Worm (Caenorhabditis elegans): ENCODE results near the gene ugt-18.

The ugt-18 gene

ce11 chrV:12819792-12820453, at the start of gene ugt-18, which contains the start of gene ZC443.4:
Gene ugt-18, plus strand, starts transcription at chrV:12820260.
Gene ZC443.4, minus strand, starts transcription at chrV:12819886.
- TF ChIP-seq lim-6 (tag; optimal IDR thresholded peaks at IDR 0.05) (no peak), rnt-1 (tag; optimal IDR thresholded peaks at IDR 0.05) (no peak), che-1 (tag; optimal IDR thresholded peaks at IDR 0.05) (no peak), pag-3 (tag; optimal IDR thresholded peaks at IDR 0.05; ENCODE audit: borderline replicate concordance) (no peak), ceh-14 (tag; optimal IDR thresholded peaks at IDR 0.05) (no peak), ref-2 (tag; optimal IDR thresholded peaks at IDR 0.05) (no peak), elt-2 (tag; optimal IDR thresholded peaks at IDR 0.05) (no peak)

ce11 chrV:12773222-12773621, 46.8 kb upstream of the ugt-18 start, which contains the start of gene ZC455.1:
Gene ZC455.1, plus strand, starts transcription at chrV:12773522.
- TF ChIP-seq ceh-6 (GFP tag; optimal IDR thresholded peaks at IDR 0.05): no peak
- TF ChIP-seq pha-4 (tag; optimal IDR thresholded peaks at IDR 0.05): no peak
- TF ChIP-seq unc-55 (GFP tag; optimal IDR thresholded peaks at IDR 0.05): no peak
- TF ChIP-seq hlh-6 (tag; optimal IDR thresholded peaks at IDR 0.05): no peak
- TF ChIP-seq gmeb-2 (tag; optimal IDR thresholded peaks at IDR 0.05): no peak
- no peak for TF ChIP-seq hlh-15 (tag; optimal IDR thresholded peaks at IDR 0.05)
- TF ChIP-seq pat-9 (tag; optimal IDR thresholded peaks at IDR 0.05): no peak
- TF ChIP-seq ceh-2 (tag; optimal IDR thresholded peaks at IDR 0.05): no peak
- TF ChIP-seq madf-2 (tag; optimal IDR thresholded peaks at IDR 0.05): no peak
- no peak for TF ChIP-seq hlh-13 (GFP tag; optimal IDR thresholded peaks at IDR 0.05)
- TF ChIP-seq elt-2 (tag; optimal IDR thresholded peaks at IDR 0.05): no peak
- no peak for TF ChIP-seq T23F11.4 (GFP tag; optimal IDR thresholded peaks at IDR 0.05)
- no peak for TF ChIP-seq zip-5 (tag; optimal IDR thresholded peaks at IDR 0.05)
- no peak for TF ChIP-seq tbx-7 (tag; optimal IDR thresholded peaks at IDR 0.05)
- no peak for TF ChIP-seq ceh-22 (tag; optimal IDR thresholded peaks at IDR 0.05)

- TF ChIP-seq ceh-45 (GFP tag; IDR thresholded peaks at IDR 0.05) (no peak), pha-4 (tag; optimal IDR thresholded peaks at IDR 0.05) (no peak), che-1 (tag; optimal IDR thresholded peaks at IDR 0.05) (no peak), ceh-22 (tag; optimal IDR thresholded peaks at IDR 0.05) (no peak), pat-9 (tag; optimal IDR thresholded peaks at IDR 0.05) (no peak), F13H6.1 (tag; optimal IDR thresholded peaks at IDR 0.05) (no peak), sox-4 (tag; optimal IDR thresholded peaks at IDR 0.05) (no peak), ceh-19 (GFP tag; optimal IDR thresholded peaks at IDR 0.05) (no peak), hlh-13 (GFP tag; optimal IDR thresholded peaks at IDR 0.05) (no peak), ceh-6 (GFP tag; optimal IDR thresholded peaks at IDR 0.05) (no peak), hlh-30 (tag; optimal IDR thresholded peaks at IDR 0.05; ENCODE audit: insufficient read depth) (no peak), unc-42 (tag; optimal IDR thresholded peaks at IDR 0.05) (no peak), ceh-2 (tag; optimal IDR thresholded peaks at IDR 0.05) (no peak), tbx-2 (tag; optimal IDR thresholded peaks at IDR 0.05) (no peak), Y22D7AL.16 (tag; optimal IDR thresholded peaks at IDR 0.05) (no peak), pax-1 (tag; optimal IDR thresholded peaks at IDR 0.05) (no peak), pros-1 (tag; optimal IDR thresholded peaks at IDR 0.05) (no peak), ztf-16 (tag; optimal IDR thresholded peaks at IDR 0.05) (no peak)
These were observed 46.2 kb upstream of the ugt-18 start for ce11 chrV:12773852-12774251.

ce11 chrV:12780248-12780647, 39.8 kb upstream of the ugt-18 start:
- peak; percentile 78 for TF ChIP-seq pqm-1 (tag; optimal IDR thresholded peaks at IDR 0.05)
- TF ChIP-seq ahr-1 (tag; optimal IDR thresholded peaks at IDR 0.05): peak; percentile 67
- peak; percentile 86 for TF ChIP-seq hlh-15 (tag; optimal IDR thresholded peaks at IDR 0.05)
- peak; percentile 82 for TF ChIP-seq ceh-2 (tag; optimal IDR thresholded peaks at IDR 0.05)
- TF ChIP-seq unc-55 (GFP tag; optimal IDR thresholded peaks at IDR 0.05): no peak
- peak; percentile 69 for TF ChIP-seq rnt-1 (tag; optimal IDR thresholded peaks at IDR 0.05)
- no peak for TF ChIP-seq mec-3 (tag; optimal IDR thresholded peaks at IDR 0.05; ENCODE audit: borderline replicate concordance)
- TF ChIP-seq fax-1 (tag; optimal IDR thresholded peaks at IDR 0.05): peak; percentile 88
- TF ChIP-seq ztf-16 (tag; optimal IDR thresholded peaks at IDR 0.05): peak; percentile 91
- TF ChIP-seq lim-6 (tag; optimal IDR thresholded peaks at IDR 0.05): peak; percentile 75
- TF ChIP-seq syd-9 (tag; optimal IDR thresholded peaks at IDR 0.05): peak; percentile 92
- peak; percentile 92 for TF ChIP-seq fkh-6 (tag; optimal IDR thresholded peaks at IDR 0.05)
- TF ChIP-seq unc-86 (tag; optimal IDR thresholded peaks at IDR 0.05): peak; percentile 88
- TF ChIP-seq nhr-232 (tag; optimal IDR thresholded peaks at IDR 0.05): peak; percentile 89
- peak; percentile 7 for TF ChIP-seq pax-1 (tag; optimal IDR thresholded peaks at IDR 0.05)
- TF ChIP-seq tbx-7 (tag; optimal IDR thresholded peaks at IDR 0.05): no peak
- TF ChIP-seq ceh-6 (GFP tag; optimal IDR thresholded peaks at IDR 0.05): peak; percentile 92
- TF ChIP-seq K09A11.1 (tag; optimal IDR thresholded peaks at IDR 0.05; ENCODE audit: insufficient read depth): peak; percentile 68
- peak; percentile 89 for TF ChIP-seq C38D4.7 (GFP tag; optimal IDR thresholded peaks at IDR 0.05)
- TF ChIP-seq pag-3 (tag; optimal IDR thresholded peaks at IDR 0.05; ENCODE audit: borderline replicate concordance): peak; percentile 71
- peak; percentile 91 for TF ChIP-seq madf-2 (tag; optimal IDR thresholded peaks at IDR 0.05)
- peak; percentile 90 for TF ChIP-seq che-1 (tag; optimal IDR thresholded peaks at IDR 0.05)
- TF ChIP-seq ceh-30 (tag; optimal IDR thresholded peaks at IDR 0.05): peak; percentile 38
- peak; percentile 88 for TF ChIP-seq K02D7.2 (tag; optimal IDR thresholded peaks at IDR 0.05)
- peak; percentile 90 for TF ChIP-seq T23F11.4 (GFP tag; optimal IDR thresholded peaks at IDR 0.05)

Measured in whole organism, late embryonic.